Fruit fly (Drosophila melanogaster) whole organism, prepupa: ENCODE results near the gene Zasp66.
A peak's percentile ranks its signal among the peaks of the same experiment; 100 is the strongest.

ENCODE experiments used
- CG10631 ChIP-seq: fragments of 200-800 bp; sonication (Bioruptor generic); optimal IDR thresholded peaks from 2 replicates; lab custom pipeline; 2016; ENCODE audit warnings: missing biosample characterization, missing genetic modification characterization
- CG10669 ChIP-seq: fragments of 200-800 bp; sonication (Bioruptor generic); optimal IDR thresholded peaks from 3 replicates; lab custom pipeline; 2018; ENCODE audit warnings: missing biosample characterization, mild to moderate bottlenecking, missing genetic modification characterization, moderate library complexity
- CG11294 ChIP-seq: fragments of 200-800 bp; sonication (Bioruptor generic); IDR thresholded peaks from 2 replicates; pipeline ENCODE4 v1.3.6; 2022; ENCODE audit warnings: missing biosample characterization, missing genetic modification characterization
- CG11762 ChIP-seq: fragments of 200-800 bp; sonication (Bioruptor generic); optimal IDR thresholded peaks from 3 replicates; lab custom pipeline; 2016; ENCODE audit warnings: missing biosample characterization, missing genetic modification characterization; ENCODE audit not compliant: insufficient read depth
- CG11902 ChIP-seq: fragments of 200-800 bp; sonication (Bioruptor generic); optimal IDR thresholded peaks from 3 replicates; lab custom pipeline; 2016; ENCODE audit warnings: missing biosample characterization, missing genetic modification characterization
- CG15336 ChIP-seq: fragments of 200-800 bp; sonication (Bioruptor generic); IDR thresholded peaks from 2 replicates; pipeline ENCODE4 v1.3.6; 2022; ENCODE audit warnings: missing biosample characterization, missing genetic modification characterization
- CG1621 ChIP-seq: fragments of 200-800 bp; sonication (Bioruptor generic); optimal IDR thresholded peaks from 3 replicates; lab custom pipeline; 2018; ENCODE audit warnings: missing biosample characterization, mild to moderate bottlenecking, missing genetic modification characterization
- CG16779 ChIP-seq: fragments of 200-800 bp; sonication (Bioruptor generic); optimal IDR thresholded peaks from 3 replicates; lab custom pipeline; 2017; ENCODE audit warnings: missing biosample characterization, mild to moderate bottlenecking, missing genetic modification characterization
- CG3032 ChIP-seq: fragments of 200-800 bp; optimal IDR thresholded peaks from 2 replicates; lab custom pipeline; 2019; ENCODE audit warnings: missing biosample characterization, mild to moderate bottlenecking, missing genetic modification characterization, moderate library complexity
- CG31627 ChIP-seq: fragments of 200-800 bp; sonication (Bioruptor generic); optimal IDR thresholded peaks from 3 replicates; lab custom pipeline; 2016; ENCODE audit warnings: missing biosample characterization, missing genetic modification characterization
- CG32006 ChIP-seq: fragments of 200-800 bp; sonication (Bioruptor generic); optimal IDR thresholded peaks from 3 replicates; lab custom pipeline; 2017; ENCODE audit warnings: missing biosample characterization, mild to moderate bottlenecking, missing genetic modification characterization
- CG34406 ChIP-seq: fragments of 200-800 bp; sonication (Bioruptor generic); optimal IDR thresholded peaks from 3 replicates; lab custom pipeline; 2016; ENCODE audit warnings: missing biosample characterization, missing genetic modification characterization
- CG3919 ChIP-seq: fragments of 200-800 bp; sonication (Bioruptor generic); optimal IDR thresholded peaks from 3 replicates; lab custom pipeline; 2016; ENCODE audit warnings: missing biosample characterization, missing genetic modification characterization
- CG4318 ChIP-seq: fragments of 200-800 bp; sonication (Bioruptor generic); optimal IDR thresholded peaks from 3 replicates; lab custom pipeline; 2017; ENCODE audit warnings: missing biosample characterization, mild to moderate bottlenecking, missing genetic modification characterization
- CG6163 ChIP-seq: fragments of 200-800 bp; sonication (Bioruptor generic); IDR thresholded peaks from 3 replicates; pipeline ENCODE4 v1.3.6; 2022; ENCODE audit warnings: missing biosample characterization, missing genetic modification characterization
- CG6276 ChIP-seq: fragments of 200-800 bp; sonication (Bioruptor generic); optimal IDR thresholded peaks from 2 replicates; lab custom pipeline; 2017; ENCODE audit warnings: missing biosample characterization, mild to moderate bottlenecking, missing genetic modification characterization
- CG7368 ChIP-seq: fragments of 200-800 bp; sonication (Bioruptor generic); optimal IDR thresholded peaks from 3 replicates; lab custom pipeline; 2016; ENCODE audit warnings: missing biosample characterization, missing genetic modification characterization
- CG8632 ChIP-seq: fragments of 200-800 bp; sonication (Bioruptor generic); optimal IDR thresholded peaks from 3 replicates; lab custom pipeline; 2016; ENCODE audit warnings: missing biosample characterization, missing genetic modification characterization
- CG9139 ChIP-seq: fragments of 200-800 bp; sonication (Bioruptor generic); optimal IDR thresholded peaks from 3 replicates; lab custom pipeline; 2017; ENCODE audit warnings: missing biosample characterization, mild to moderate bottlenecking, missing genetic modification characterization
- Eip78C ChIP-seq: fragments of 200-800 bp; sonication (Bioruptor generic); peaks from one replicate; lab custom pipeline; 2016; ENCODE audit warnings: missing biosample characterization, missing genetic modification characterization
- Eip93F ChIP-seq: fragments of 200-800 bp; sonication (Bioruptor generic); optimal IDR thresholded peaks from 2 replicates; lab custom pipeline; 2016; ENCODE audit warnings: missing biosample characterization, mild to moderate bottlenecking, missing genetic modification characterization
- Ets21C ChIP-seq: fragments of 200-800 bp; sonication (Bioruptor generic); optimal IDR thresholded peaks from 3 replicates; lab custom pipeline; 2016; ENCODE audit warnings: missing biosample characterization, missing genetic modification characterization
- Gug ChIP-seq: fragments of 200-800 bp; sonication (Bioruptor generic); IDR thresholded peaks from 2 replicates; pipeline ENCODE4 v1.3.6; 2022; ENCODE audit warnings: missing biosample characterization, missing genetic modification characterization
- Hr38 ChIP-seq: sonication (Bioruptor generic); optimal IDR thresholded peaks from 2 replicates; lab custom pipeline; 2016; ENCODE audit warnings: missing biosample characterization, missing genetic modification characterization
- Hr39 ChIP-seq: fragments of 200-800 bp; sonication (Bioruptor generic); optimal IDR thresholded peaks from 2 replicates; lab custom pipeline; 2016; ENCODE audit warnings: missing biosample characterization, missing genetic modification characterization
- Hr4 ChIP-seq: fragments of 200-800 bp; sonication (Bioruptor generic); optimal IDR thresholded peaks from 3 replicates; lab custom pipeline; 2016; ENCODE audit warnings: missing biosample characterization, missing genetic modification characterization
- Lpt ChIP-seq: fragments of 200-800 bp; sonication (Bioruptor generic); optimal IDR thresholded peaks from 3 replicates; lab custom pipeline; 2016; ENCODE audit warnings: missing biosample characterization, missing genetic modification characterization
- Met ChIP-seq: fragments of 200-800 bp; sonication (Bioruptor generic); optimal IDR thresholded peaks from 3 replicates; lab custom pipeline; 2016; ENCODE audit warnings: missing biosample characterization, missing genetic modification characterization
- OdsH ChIP-seq: fragments of 200-800 bp; sonication (Bioruptor generic); optimal IDR thresholded peaks from 3 replicates; lab custom pipeline; 2016; ENCODE audit warnings: missing biosample characterization, missing genetic modification characterization
- Smox ChIP-seq: fragments of 200-800 bp; sonication (Bioruptor generic); optimal IDR thresholded peaks from 3 replicates; lab custom pipeline; 2016; ENCODE audit warnings: missing biosample characterization, missing genetic modification characterization
- Sox102F ChIP-seq: fragments of 200-800 bp; sonication (Bioruptor generic); optimal IDR thresholded peaks from 2 replicates; lab custom pipeline; 2016; ENCODE audit warnings: missing biosample characterization, mild to moderate bottlenecking, missing genetic modification characterization
- Sox14 ChIP-seq: fragments of 200-800 bp; sonication (Bioruptor generic); optimal IDR thresholded peaks from 3 replicates; lab custom pipeline; 2016; ENCODE audit warnings: missing biosample characterization, missing genetic modification characterization
- Sox15 ChIP-seq: fragments of 200-800 bp; sonication (Bioruptor generic); optimal IDR thresholded peaks from 3 replicates; lab custom pipeline; 2016; ENCODE audit warnings: missing biosample characterization, missing genetic modification characterization
- achi ChIP-seq: fragments of 200-800 bp; sonication (Bioruptor generic); optimal IDR thresholded peaks from 3 replicates; lab custom pipeline; 2016; ENCODE audit warnings: missing biosample characterization, missing genetic modification characterization
- acj6 ChIP-seq: fragments of 200-800 bp; sonication (Bioruptor generic); optimal IDR thresholded peaks from 3 replicates; lab custom pipeline; 2016; ENCODE audit warnings: missing biosample characterization, missing genetic modification characterization
- cyc ChIP-seq: fragments of 200-800 bp; sonication (Bioruptor generic); optimal IDR thresholded peaks from 3 replicates; lab custom pipeline; 2016; ENCODE audit warnings: missing biosample characterization, missing genetic modification characterization
- eg ChIP-seq: fragments of 200-800 bp; sonication (Bioruptor generic); IDR thresholded peaks from 3 replicates; pipeline ENCODE4 v1.3.6; 2022; ENCODE audit warnings: missing biosample characterization, missing genetic modification characterization
- esn ChIP-seq: fragments of 200-800 bp; sonication (Bioruptor generic); optimal IDR thresholded peaks from 2 replicates; lab custom pipeline; 2016; ENCODE audit warnings: missing biosample characterization, mild to moderate bottlenecking, missing genetic modification characterization, moderate library complexity
- fd59A ChIP-seq: fragments of 200-800 bp; sonication (Bioruptor generic); optimal IDR thresholded peaks from 2 replicates; lab custom pipeline; 2017; ENCODE audit warnings: missing biosample characterization, mild to moderate bottlenecking, missing genetic modification characterization, missing genetic modification reagents
- fkh ChIP-seq: fragments of 200-800 bp; sonication (Bioruptor generic); optimal IDR thresholded peaks from 3 replicates; lab custom pipeline; 2017; ENCODE audit warnings: missing biosample characterization, mild to moderate bottlenecking, missing genetic modification characterization, moderate library complexity
- lz ChIP-seq: fragments of 200-800 bp; sonication (Bioruptor generic); optimal IDR thresholded peaks from 3 replicates; lab custom pipeline; 2016; ENCODE audit warnings: missing biosample characterization, missing genetic modification characterization
- net ChIP-seq: fragments of 200-800 bp; sonication (Bioruptor generic); optimal IDR thresholded peaks from 3 replicates; lab custom pipeline; 2016; ENCODE audit warnings: missing biosample characterization, missing genetic modification characterization
- pdm3 ChIP-seq: fragments of 200-800 bp; sonication (Bioruptor generic); optimal IDR thresholded peaks from 3 replicates; lab custom pipeline; 2016; ENCODE audit warnings: missing biosample characterization, missing genetic modification characterization
- topi ChIP-seq: fragments of 200-800 bp; sonication (Bioruptor generic); optimal IDR thresholded peaks from 3 replicates; lab custom pipeline; 2016; ENCODE audit warnings: missing biosample characterization, missing genetic modification characterization
- vri ChIP-seq: fragments of 200-800 bp; sonication (Bioruptor generic); optimal IDR thresholded peaks from 3 replicates; lab custom pipeline; 2016; ENCODE audit warnings: missing biosample characterization, mild to moderate bottlenecking, missing genetic modification characterization

Zasp66 gene

DNA sequence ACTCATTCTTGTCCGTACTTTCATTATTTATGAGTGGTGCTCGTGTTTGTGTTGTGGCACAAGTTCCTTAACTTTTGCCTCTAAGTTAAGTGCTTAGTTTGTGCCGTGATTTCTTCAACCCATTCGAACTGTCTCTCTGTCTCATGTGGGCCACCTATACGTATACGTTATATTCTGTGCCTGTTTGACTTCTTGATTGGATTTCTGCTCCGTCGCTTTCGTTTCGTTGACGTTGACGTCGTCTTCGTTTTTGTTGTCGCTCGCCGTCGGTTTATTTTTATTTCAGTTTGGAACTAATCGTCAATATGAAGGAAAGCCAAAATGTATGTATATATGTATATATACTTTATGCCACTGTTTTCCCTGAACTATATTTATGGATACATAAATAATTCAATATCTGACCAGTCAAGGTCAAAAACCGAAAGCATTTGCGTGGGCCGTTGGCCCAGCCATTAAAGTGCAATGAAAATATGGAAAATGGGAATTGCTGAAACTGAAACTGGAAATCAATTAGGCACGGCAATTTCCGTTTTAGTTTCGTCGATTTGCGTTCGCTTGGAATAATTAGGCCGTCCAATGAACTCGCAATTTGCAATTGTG is 42.0 kb upstream of the Zasp66 start:
- TF ChIP-seq OdsH (GFP tag; lab: Kevin White, UChicago) = no peak
- no peak for TF ChIP-seq CG6276 (GFP tag; lab: Kevin White, UChicago)
- TF ChIP-seq achi (GFP tag; lab: Kevin White, UChicago) = no peak
- TF ChIP-seq CG3919 = no peak
- TF ChIP-seq Met (GFP tag; lab: Kevin White, UChicago) = no peak
- TF ChIP-seq topi (GFP tag; lab: Kevin White, UChicago) = no peak

DNA sequence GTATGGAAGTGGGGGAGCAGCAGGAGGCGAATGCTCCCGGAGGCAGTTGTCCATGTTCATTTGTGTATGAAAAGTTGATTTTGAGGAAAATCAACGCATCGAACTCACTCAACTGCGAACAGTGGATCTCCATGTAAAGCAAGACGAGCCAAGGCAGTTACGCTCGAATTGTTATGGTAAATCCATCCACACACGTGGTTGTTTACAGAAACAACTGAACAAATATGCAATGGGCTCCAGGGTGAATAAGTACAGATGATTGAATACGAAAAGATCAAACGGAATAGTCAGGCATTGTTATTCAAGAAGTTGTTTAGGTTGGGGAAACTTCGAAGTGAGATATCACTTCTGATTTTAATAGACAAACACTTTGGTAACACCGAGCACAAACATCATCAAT is 40.1 kb upstream of the Zasp66 start:
- TF ChIP-seq CG9139 (GFP tag; lab: Kevin White, UChicago) (no peak), CG10669 (no peak), Eip93F (GFP tag; lab: Kevin White, UChicago) (no peak), CG11902 (GFP tag; lab: Kevin White, UChicago) (no peak), CG6276 (GFP tag; lab: Kevin White, UChicago) (no peak), CG16779 (tag; lab: Kevin White, UChicago) (no peak), fkh (peak; percentile 75)

DNA sequence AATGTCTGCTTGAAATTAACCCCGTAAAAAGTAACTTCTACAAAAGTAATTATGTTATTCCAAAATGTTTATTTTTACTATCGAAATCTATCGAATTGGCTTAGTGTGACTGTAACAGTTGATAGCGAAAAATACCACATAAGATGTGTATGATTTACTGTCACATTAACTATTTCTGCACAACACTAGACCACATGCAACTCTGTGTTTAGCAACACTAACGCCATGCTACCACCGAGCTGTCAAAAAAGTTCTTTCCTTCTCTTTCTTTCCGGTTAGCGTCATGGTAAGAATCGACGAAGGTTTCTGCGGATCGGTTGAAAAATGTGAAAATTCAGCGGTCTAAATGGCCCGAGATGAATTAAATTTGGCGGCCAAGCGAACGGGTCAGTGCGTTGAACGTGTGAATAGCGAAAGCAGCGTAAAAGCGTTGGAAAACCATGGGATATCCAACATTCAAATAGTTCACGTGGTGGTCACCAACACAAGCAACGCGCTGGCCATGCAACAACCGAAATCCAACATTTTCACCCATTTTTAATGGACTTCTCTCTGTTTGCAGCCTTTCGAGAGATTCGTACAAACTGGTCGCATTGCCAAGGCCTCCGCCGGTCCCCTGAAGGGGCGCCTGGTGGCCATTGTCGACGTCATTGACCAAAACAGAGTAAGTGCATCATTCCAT is 23.3 kb upstream of the Zasp66 start, which contains the start of the genes Nelf-E and RpL14:
Gene Nelf-E, minus strand, starts transcription at position 128 of the 682 bp plus-strand sequence.
Gene RpL14, plus strand, starts transcription at position 255 of the 682 bp plus-strand sequence.
- peak; percentile 72 for TF ChIP-seq Ets21C (GFP tag; lab: Kevin White, UChicago)
- peak; percentile 93 for TF ChIP-seq fkh
- no peak for TF ChIP-seq CG4318 (GFP tag; lab: Kevin White, UChicago)
- peak; percentile 84 for TF ChIP-seq Sox14
- peak; percentile 82 for TF ChIP-seq Smox (GFP tag; lab: Kevin White, UChicago)
- TF ChIP-seq CG10631 = peak; percentile 77
- peak; percentile 66 for TF ChIP-seq Gug
- TF ChIP-seq CG6276 (GFP tag; lab: Kevin White, UChicago) = no peak
- peak; percentile 78 for TF ChIP-seq acj6
- peak; percentile 91 for TF ChIP-seq CG6163 (GFP tag; lab: Robert Waterston, UW)
- TF ChIP-seq CG15336 (GFP tag; lab: Robert Waterston, UW) = peak; percentile 51; the same call in 1 of the 2 replicates
- TF ChIP-seq esn (GFP tag; lab: Kevin White, UChicago) = peak; percentile 95
- TF ChIP-seq Hr39 (GFP tag; lab: Kevin White, UChicago) = peak; percentile 88
- TF ChIP-seq lz (GFP tag; lab: Kevin White, UChicago) = peak; percentile 93
- peak; percentile 85 for TF ChIP-seq CG1621 (tag; lab: Kevin White, UChicago)
- peak; percentile 73 for TF ChIP-seq CG11762 (GFP tag; lab: Kevin White, UChicago)
- peak; percentile 46; the same call in 1 of the 2 replicates for TF ChIP-seq CG11294 (GFP tag; lab: Robert Waterston, UW)
- peak; percentile 88 for TF ChIP-seq net (GFP tag; lab: Kevin White, UChicago)
- TF ChIP-seq topi (GFP tag; lab: Kevin White, UChicago) = peak; percentile 91
- peak; percentile 91 for TF ChIP-seq CG31627 (GFP tag; lab: Kevin White, UChicago)
- TF ChIP-seq Hr4 (GFP tag; lab: Kevin White, UChicago) = no peak
- TF ChIP-seq vri (GFP tag; lab: Kevin White, UChicago) = peak; percentile 92
- TF ChIP-seq CG32006 (GFP tag; lab: Kevin White, UChicago) = peak; percentile 62
- peak; percentile 83 for TF ChIP-seq CG3032 (tag; lab: Kevin White, UChicago)
- TF ChIP-seq achi (GFP tag; lab: Kevin White, UChicago) = peak; percentile 100
- no peak for TF ChIP-seq Hr38 (GFP tag; lab: Kevin White, UChicago)
- peak; percentile 26 for TF ChIP-seq Lpt
- TF ChIP-seq Sox102F (GFP tag; lab: Kevin White, UChicago) = peak; percentile 92
- peak; percentile 88 for TF ChIP-seq eg
- peak; percentile 78 for TF ChIP-seq CG16779 (tag; lab: Kevin White, UChicago)
- peak; percentile 88 for TF ChIP-seq cyc (GFP tag; lab: Kevin White, UChicago)
- peak; percentile 88 for TF ChIP-seq CG34406 (GFP tag; lab: Kevin White, UChicago)
- TF ChIP-seq CG8632 = peak; percentile 77
- TF ChIP-seq fd59A = peak; percentile 70
- TF ChIP-seq Eip78C (GFP tag; lab: Kevin White, UChicago) = peak; percentile 94
- peak; percentile 80 for TF ChIP-seq CG7368 (GFP tag; lab: Kevin White, UChicago)
- peak; percentile 64 for TF ChIP-seq Sox15 (GFP tag; lab: Kevin White, UChicago)
- peak; percentile 90 for TF ChIP-seq Met (GFP tag; lab: Kevin White, UChicago)
- peak; percentile 93 for TF ChIP-seq CG3919
- TF ChIP-seq pdm3 (GFP tag; lab: Kevin White, UChicago) = peak; percentile 84
- TF ChIP-seq CG10669 = peak; percentile 83
